Worm (Caenorhabditis elegans) whole organism, young adult: ENCODE measurements around the gene perm-1.

Experiments
- B0035.1 ChIP-seq: sonication (generic microtip); optimal IDR thresholded peaks from 2 replicates; lab custom pipeline; 2016; ENCODE audit warnings: missing genetic modification characterization, mild to moderate bottlenecking, missing compliant biosample characterization, missing genotype, missing genetic modification reagents
- B0261.1 ChIP-seq: sonication (generic microtip); optimal IDR thresholded peaks from 2 replicates; lab custom pipeline; 2016; ENCODE audit warnings: mild to moderate bottlenecking, missing genetic modification characterization, moderate library complexity, missing compliant biosample characterization
- D2030.7 ChIP-seq: fragments of 200-800 bp; sonication (Bioruptor generic); IDR thresholded peaks from 2 replicates; pipeline ENCODE4 v1.3.6; 2022; ENCODE audit warnings: missing genetic modification reagents, missing genetic modification characterization, missing compliant biosample characterization
- F10E7.11 ChIP-seq: sonication (generic microtip); optimal IDR thresholded peaks from 2 replicates; lab custom pipeline; 2017; ENCODE audit warnings: mild to moderate bottlenecking, missing genetic modification characterization, moderate library complexity, missing compliant biosample characterization
- F33H1.4 ChIP-seq: fragments of 200-800 bp; sonication (Bioruptor generic); IDR thresholded peaks from 2 replicates; pipeline ENCODE4 v1.3.6; 2022; ENCODE audit warnings: missing genetic modification reagents, missing genetic modification characterization, missing compliant biosample characterization
- F37B4.10 ChIP-seq: fragments of 200-800 bp; sonication (Bioruptor generic); IDR thresholded peaks from 2 replicates; pipeline ENCODE4 v1.3.6; 2022; ENCODE audit warnings: missing genetic modification characterization, missing compliant biosample characterization
- F39B2.1 ChIP-seq: fragments of 200-800 bp; sonication (Bioruptor generic); IDR thresholded peaks from 2 replicates; pipeline ENCODE4 v1.3.6; 2022; ENCODE audit warnings: missing genetic modification reagents, missing genetic modification characterization, missing compliant biosample characterization
- F57C9.4 ChIP-seq: sonication (generic microtip); optimal IDR thresholded peaks from 2 replicates; lab custom pipeline; 2017; ENCODE audit warnings: mild to moderate bottlenecking, missing genetic modification characterization, missing compliant biosample characterization
- K12H6.12 ChIP-seq: fragments of 200-800 bp; sonication (Bioruptor generic); optimal IDR thresholded peaks from 2 replicates; lab custom pipeline; 2018; ENCODE audit warnings: mild to moderate bottlenecking, missing genetic modification characterization, missing compliant biosample characterization
- Y53G8AR.9 ChIP-seq: fragments of 200-800 bp; sonication (Bioruptor generic); conservative IDR thresholded peaks from 2 replicates; pipeline ENCODE4 v1.3.6; 2022; ENCODE audit warnings: missing genetic modification reagents, missing genetic modification characterization, missing compliant biosample characterization
- aptf-2 ChIP-seq: fragments of 200-800 bp; sonication (Bioruptor generic); conservative IDR thresholded peaks from 2 replicates; pipeline ENCODE4 v1.3.6; 2022; ENCODE audit warnings: missing genetic modification reagents, missing genetic modification characterization, missing compliant biosample characterization
- aptf-3 ChIP-seq: fragments of 200-800 bp; sonication (Bioruptor generic); IDR thresholded peaks from 2 replicates; pipeline ENCODE4 v1.3.6; 2022; ENCODE audit warnings: missing genetic modification characterization, missing compliant biosample characterization
- attf-3 ChIP-seq: fragments of 200-800 bp; sonication (Bioruptor generic); conservative IDR thresholded peaks from 2 replicates; pipeline ENCODE4 v1.3.6; 2022; ENCODE audit warnings: missing genetic modification reagents, missing genetic modification characterization, missing compliant biosample characterization
- attf-5 ChIP-seq: fragments of 200-800 bp; sonication (Bioruptor generic); optimal IDR thresholded peaks from 2 replicates; lab custom pipeline; 2018; ENCODE audit warnings: mild to moderate bottlenecking, missing genetic modification characterization, missing compliant biosample characterization
- cebp-2 ChIP-seq: fragments of 200-800 bp; sonication (Bioruptor generic); IDR thresholded peaks from 2 replicates; pipeline ENCODE4 v1.3.6; 2022; ENCODE audit warnings: missing genetic modification characterization, missing compliant biosample characterization
- ceh-91 ChIP-seq: fragments of 200-800 bp; sonication (Bioruptor generic); IDR thresholded peaks from 2 replicates; pipeline ENCODE4 v1.3.6; 2022; ENCODE audit warnings: missing genetic modification reagents, missing genetic modification characterization, missing compliant biosample characterization
- dpff-1 ChIP-seq: sonication (generic microtip); optimal IDR thresholded peaks from 2 replicates; lab custom pipeline; 2017; ENCODE audit warnings: mild to moderate bottlenecking, missing genetic modification characterization, missing compliant biosample characterization
- egl-18 ChIP-seq: fragments of 200-800 bp; sonication (Bioruptor generic); IDR thresholded peaks from 2 replicates; pipeline ENCODE4 v1.3.6; 2022; ENCODE audit warnings: missing genetic modification reagents, missing genetic modification characterization, missing compliant biosample characterization
- gei-17 ChIP-seq: fragments of 200-800 bp; sonication (Bioruptor generic); optimal IDR thresholded peaks from 2 replicates; lab custom pipeline; 2018; ENCODE audit warnings: mild to moderate bottlenecking, missing genetic modification characterization, missing compliant biosample characterization
- him-1 ChIP-seq: sonication (generic microtip); optimal IDR thresholded peaks from 2 replicates; lab custom pipeline; 2016; ENCODE audit warnings: missing genotype, missing genetic modification reagents, missing genetic modification characterization, missing compliant biosample characterization
- hlh-12 ChIP-seq: sonication (generic microtip); optimal IDR thresholded peaks from 2 replicates; lab custom pipeline; 2016; ENCODE audit warnings: missing genetic modification characterization, missing compliant biosample characterization
- hmg-20 ChIP-seq: fragments of 200-800 bp; sonication (Bioruptor generic); IDR thresholded peaks from 2 replicates; pipeline ENCODE4 v1.3.6; 2022; ENCODE audit warnings: missing genetic modification reagents, missing genetic modification characterization, missing compliant biosample characterization
- let-526 ChIP-seq: fragments of 200-800 bp; sonication (Bioruptor generic); IDR thresholded peaks from 2 replicates; pipeline ENCODE4 v1.3.6; 2022; ENCODE audit warnings: missing genetic modification reagents, missing genetic modification characterization, missing compliant biosample characterization
- lin-35 ChIP-seq, 3 experiments: fragments of 150-350 bp in 2 of 3; sonication (generic microtip) in 1 of 3; optimal IDR thresholded peaks; 2 replicates each; lab custom pipeline; 2014 to 2018; ENCODE audit warnings: missing biosample characterization in 3 of 3, missing genetic modification characterization in 3 of 3, missing genetic modification reagents in 3 of 3
- lir-1 ChIP-seq: fragments of 200-800 bp; sonication (Bioruptor generic); conservative IDR thresholded peaks from 2 replicates; pipeline ENCODE4 v1.3.6; 2022; ENCODE audit warnings: missing genetic modification reagents, missing genetic modification characterization, missing compliant biosample characterization
- lsy-27 ChIP-seq: sonication (generic microtip); optimal IDR thresholded peaks from 2 replicates; lab custom pipeline; 2017; ENCODE audit warnings: missing genetic modification characterization, mild to moderate bottlenecking, missing compliant biosample characterization, antibody characterized with exemption, missing genotype, borderline replicate concordance; ENCODE audit not compliant: insufficient read depth
- madf-10 ChIP-seq: sonication (generic microtip); optimal IDR thresholded peaks from 2 replicates; lab custom pipeline; 2016; ENCODE audit warnings: mild to moderate bottlenecking, missing genetic modification characterization, missing compliant biosample characterization
- mel-28 ChIP-seq: sonication (generic microtip); optimal IDR thresholded peaks from 2 replicates; lab custom pipeline; 2016; ENCODE audit warnings: borderline replicate concordance, mild to moderate bottlenecking, missing genetic modification characterization, missing compliant biosample characterization
- mes-4 ChIP-seq: sonication (generic microtip); optimal IDR thresholded peaks from 2 replicates; lab custom pipeline; 2016; ENCODE audit warnings: missing genotype, missing genetic modification characterization, missing compliant biosample characterization
- nfyb-1 ChIP-seq: fragments of 200-800 bp; sonication (Bioruptor generic); IDR thresholded peaks from 2 replicates; pipeline ENCODE4 v1.3.6; 2022; ENCODE audit warnings: missing genetic modification reagents, missing genetic modification characterization, missing compliant biosample characterization
- pha-4 ChIP-seq: fragments of 150-350 bp; sonication (generic microtip); optimal IDR thresholded peaks from 2 replicates; lab custom pipeline; 2014; ENCODE audit warnings: missing biosample characterization, missing genetic modification reagents, missing genetic modification characterization
- rec-8 ChIP-seq, 2 experiments: sonication (generic microtip); optimal IDR thresholded peaks; 2 replicates each; lab custom pipeline; 2016; ENCODE audit warnings: mild to moderate bottlenecking in 2 of 2, missing genetic modification characterization in 2 of 2, missing genetic modification reagents in 2 of 2, missing genotype in 2 of 2, missing biosample characterization in 1 of 2, missing compliant biosample characterization in 1 of 2, moderate library complexity in 1 of 2
- sea-2 ChIP-seq: fragments of 200-800 bp; sonication (Bioruptor generic); IDR thresholded peaks from 2 replicates; pipeline ENCODE4 v1.3.6; 2022; ENCODE audit warnings: missing genetic modification characterization, missing compliant biosample characterization
- xnd-1 ChIP-seq: sonication (generic microtip); optimal IDR thresholded peaks from 2 replicates; lab custom pipeline; 2016; ENCODE audit warnings: missing genotype, missing genetic modification reagents, missing genetic modification characterization, missing compliant biosample characterization
- zfh-2 ChIP-seq: fragments of 200-800 bp; sonication (Bioruptor generic); conservative IDR thresholded peaks from 2 replicates; pipeline ENCODE4 v1.3.6; 2022; ENCODE audit warnings: missing genetic modification reagents, missing genetic modification characterization, missing compliant biosample characterization
- zim-3 ChIP-seq: sonication (generic microtip); optimal IDR thresholded peaks from 2 replicates; lab custom pipeline; 2017; ENCODE audit warnings: mild to moderate bottlenecking, missing genetic modification characterization, moderate library complexity, missing compliant biosample characterization
- ztf-18 ChIP-seq: sonication (generic microtip); optimal IDR thresholded peaks from 2 replicates; lab custom pipeline; 2016; ENCODE audit warnings: missing genotype, mild to moderate bottlenecking, missing genetic modification characterization, missing compliant biosample characterization
- ztf-25 ChIP-seq: fragments of 200-800 bp; sonication (Bioruptor generic); IDR thresholded peaks from 2 replicates; pipeline ENCODE4 v1.3.6; 2022; ENCODE audit warnings: missing genetic modification reagents, missing genetic modification characterization, missing compliant biosample characterization
- ztf-26 ChIP-seq: sonication (generic microtip); optimal IDR thresholded peaks from 2 replicates; lab custom pipeline; 2017; ENCODE audit warnings: missing genetic modification characterization, missing compliant biosample characterization
- ztf-28 ChIP-seq: fragments of 200-800 bp; sonication (Bioruptor generic); IDR thresholded peaks from 2 replicates; pipeline ENCODE4 v1.3.6; 2022; ENCODE audit warnings: missing genetic modification reagents, missing genetic modification characterization, missing compliant biosample characterization
- ztf-3 ChIP-seq: fragments of 200-800 bp; sonication (Bioruptor generic); optimal IDR thresholded peaks from 2 replicates; lab custom pipeline; 2018; ENCODE audit warnings: mild to moderate bottlenecking, missing genetic modification characterization, missing compliant biosample characterization
- ztf-6 ChIP-seq: fragments of 200-800 bp; sonication (Bioruptor generic); IDR thresholded peaks from 2 replicates; pipeline ENCODE4 v1.3.6; 2022; ENCODE audit warnings: missing genetic modification reagents, missing genetic modification characterization, missing compliant biosample characterization

perm-1 gene

DNA sequence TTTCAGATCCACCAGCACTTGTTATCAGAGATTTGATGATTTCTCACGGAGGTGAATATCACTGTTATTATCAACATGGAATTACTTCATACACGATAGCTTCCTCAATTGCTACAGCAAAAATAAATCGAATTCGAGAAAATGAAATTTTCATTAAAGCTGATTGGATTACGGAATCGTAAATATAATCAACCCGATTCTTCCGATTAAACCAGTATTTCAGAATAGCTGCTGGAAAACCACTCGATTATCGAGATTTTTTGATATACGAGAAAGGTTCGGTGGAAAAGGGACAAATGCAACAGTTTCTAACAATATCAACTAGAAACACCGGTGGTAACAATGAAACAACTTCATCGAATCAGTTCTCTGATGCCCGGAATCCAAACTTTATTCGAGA lies 21.4 kb downstream of the perm-1 start:
- TF ChIP-seq B0035.1 (tag; lab: Kevin White, UChicago): no peak
- no peak for TF ChIP-seq cebp-2 (GFP tag; lab: Robert Waterston, UW)
- no peak for TF ChIP-seq zfh-2 (GFP tag; lab: Robert Waterston, UW)
- TF ChIP-seq zim-3 (tag; lab: Kevin White, UChicago): no peak
- no peak for TF ChIP-seq nfyb-1 (GFP tag; lab: Robert Waterston, UW)
- no peak for TF ChIP-seq F39B2.1 (GFP tag; lab: Robert Waterston, UW)
- no peak for TF ChIP-seq F37B4.10
- TF ChIP-seq K12H6.12 (tag; lab: Kevin White, UChicago): no peak
- no peak for TF ChIP-seq lir-1
- no peak for TF ChIP-seq gei-17 (GFP tag; lab: Kevin White, UChicago)

DNA sequence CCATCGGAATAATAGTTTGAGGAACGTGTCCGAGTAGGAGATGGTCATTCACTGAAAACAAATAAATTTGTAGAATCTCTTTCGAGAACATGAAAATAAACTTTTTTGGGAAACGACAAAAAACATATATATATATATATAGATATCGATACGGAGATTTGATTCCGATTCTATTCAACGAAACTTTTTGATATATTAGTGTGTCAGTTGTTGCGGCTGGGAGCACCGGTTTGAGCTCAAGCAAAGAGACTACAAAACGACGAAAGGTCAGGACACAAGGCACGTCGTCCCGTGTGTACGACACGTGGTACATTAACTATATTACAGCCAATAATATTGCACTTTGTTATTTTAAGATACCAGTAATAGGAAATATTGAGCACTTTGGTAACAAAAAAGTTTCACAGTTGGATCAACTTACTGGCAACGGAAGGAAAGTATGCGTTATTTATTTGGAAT lies 27.0 kb downstream of the perm-1 start, which contains the start of gene best-23:
Gene best-23, minus strand, starts transcription at position 51 of the 459 bp plus-strand sequence.
- TF ChIP-seq F37B4.10 (no peak), rec-8 (tag; optimal IDR thresholded peaks at IDR 0.05; lab: Kevin White, UChicago) (no peak), nfyb-1 (GFP tag; lab: Robert Waterston, UW) (no peak), ztf-18 (tag; lab: Kevin White, UChicago) (no peak), ztf-26 (tag; lab: Kevin White, UChicago) (no peak), aptf-3 (no peak), F57C9.4 (no peak), ztf-3 (GFP tag; lab: Kevin White, UChicago) (no peak), F33H1.4 (no peak), ztf-25 (no peak), attf-5 (no peak)

- TF ChIP-seq lin-35 (GFP tag; optimal IDR thresholded peaks at IDR 0.05; lab: Kevin White, UChicago) (no peak), attf-5 (no peak), lsy-27 (tag; lab: Kevin White, UChicago) (no peak), zim-3 (tag; lab: Kevin White, UChicago) (no peak), aptf-2 (no peak), hmg-20 (GFP tag; lab: Robert Waterston, UW) (no peak)
These were observed 30.4 kb downstream of the perm-1 start, which contains the start of gene ZK675.4 for ce11 chrII:7911015-7911414. TSS of gene ZK675.4 (plus strand) at chrII:7911315.

ce11 chrII:7920178-7920577 lies 39.6 kb downstream of the perm-1 start:
- no peak for TF ChIP-seq aptf-3
- no peak for TF ChIP-seq madf-10 (tag; lab: Kevin White, UChicago)
- TF ChIP-seq F10E7.11 (tag; lab: Kevin White, UChicago): no peak
- TF ChIP-seq Y53G8AR.9 (GFP tag; lab: Robert Waterston, UW): no peak
- no peak for TF ChIP-seq sea-2 (GFP tag; lab: Robert Waterston, UW)
- no peak for TF ChIP-seq ztf-6

DNA sequence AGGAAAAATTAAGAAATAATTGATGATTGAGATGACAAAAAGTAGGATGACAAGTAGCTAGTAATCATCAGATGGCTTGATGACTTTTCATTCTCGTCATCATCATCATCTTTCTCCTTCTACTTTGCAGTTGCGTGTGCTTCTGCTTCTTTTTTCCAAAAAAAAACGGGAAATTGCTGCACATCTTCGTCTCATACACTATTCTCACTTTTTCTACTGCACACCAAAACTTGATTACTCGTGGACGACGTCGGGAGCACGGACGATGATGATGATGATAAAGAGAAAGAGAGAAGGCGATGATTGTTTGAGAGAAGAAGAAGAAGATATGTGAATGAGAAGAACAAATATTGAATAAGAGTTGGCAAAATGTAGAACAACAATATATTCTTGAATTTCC lies 40.5 kb downstream of the perm-1 start:
- TF ChIP-seq D2030.7: no peak
- TF ChIP-seq xnd-1 (tag; lab: Kevin White, UChicago): no peak
- TF ChIP-seq pha-4 (tag; lab: Kevin White, UChicago): no peak
- TF ChIP-seq sea-2 (GFP tag; lab: Robert Waterston, UW): no peak
- no peak for TF ChIP-seq mes-4 (tag; lab: Kevin White, UChicago)
- TF ChIP-seq attf-3 (GFP tag; lab: Robert Waterston, UW): no peak
- TF ChIP-seq dpff-1 (tag; lab: Kevin White, UChicago): no peak
- no peak for TF ChIP-seq let-526 (GFP tag; lab: Robert Waterston, UW)
- no peak for TF ChIP-seq ztf-28 (GFP tag; lab: Robert Waterston, UW)
- TF ChIP-seq B0261.1 (tag; lab: Kevin White, UChicago): no peak
- no peak for TF ChIP-seq hlh-12 (tag; lab: Kevin White, UChicago)
- TF ChIP-seq him-1 (tag; lab: Kevin White, UChicago): no peak
- TF ChIP-seq aptf-3: no peak
- no peak for TF ChIP-seq ceh-91
- TF ChIP-seq mel-28 (tag; lab: Kevin White, UChicago): no peak
- TF ChIP-seq egl-18 (GFP tag; lab: Robert Waterston, UW): no peak
